Fruit fly (Drosophila melanogaster): ENCODE results near the gene Kots.

dm6 chr3R:14012478-14013146 is 48.6 kb upstream of the Kots start:
- TF ChIP-seq Crg-1 (GFP tag; optimal IDR thresholded peaks at IDR 0.05) (no peak), CG1620 (GFP tag; optimal IDR thresholded peaks at IDR 0.05) (no peak), CG11617 (GFP tag; optimal IDR thresholded peaks at IDR 0.05) (no peak), CG7045 (GFP tag; optimal IDR thresholded peaks at IDR 0.05) (no peak)
